Worm (Caenorhabditis elegans) whole organism, L3 larva: ENCODE data around the gene F28C6.8.

Source experiments
- R02D3.7 ChIP-seq: fragments of 150-350 bp; optimal IDR thresholded peaks from 2 replicates; lab custom pipeline; 2014; ENCODE audit warnings: missing biosample characterization, missing genetic modification characterization
- aly-2 ChIP-seq: fragments of 150-350 bp; optimal IDR thresholded peaks from 2 replicates; lab custom pipeline; 2014; ENCODE audit warnings: missing biosample characterization, missing genetic modification characterization
- ama-1 ChIP-seq: fragments of 150-350 bp; optimal IDR thresholded peaks from 2 replicates; lab custom pipeline; 2018
- ceh-16 ChIP-seq: sonication (generic microtip); optimal IDR thresholded peaks from 2 replicates; lab custom pipeline; 2017; ENCODE audit warnings: missing biosample characterization, missing genetic modification characterization
- ceh-9 ChIP-seq: sonication (generic microtip); optimal IDR thresholded peaks from 2 replicates; lab custom pipeline; 2018; ENCODE audit warnings: missing biosample characterization, missing genetic modification characterization
- daf-12 ChIP-seq: fragments of 150-350 bp; optimal IDR thresholded peaks from 2 replicates; lab custom pipeline; 2014; ENCODE audit warnings: missing biosample characterization, missing genetic modification reagents, missing genetic modification characterization
- egl-27 ChIP-seq: sonication (generic microtip); optimal IDR thresholded peaks from 4 replicates; lab custom pipeline; 2017; ENCODE audit warnings: missing biosample characterization, missing genetic modification reagents, missing genetic modification characterization
- egl-5 ChIP-seq: fragments of 150-350 bp; optimal IDR thresholded peaks from 2 replicates; lab custom pipeline; 2017; ENCODE audit warnings: missing biosample characterization, missing genetic modification reagents, missing genetic modification characterization, inconsistent platforms
- elt-1 ChIP-seq: fragments of 150-350 bp; optimal IDR thresholded peaks from 2 replicates; lab custom pipeline; 2014; ENCODE audit warnings: missing biosample characterization, missing genetic modification characterization
- elt-2 ChIP-seq: sonication (generic microtip); optimal IDR thresholded peaks from 2 replicates; lab custom pipeline; 2016; ENCODE audit warnings: missing genetic modification reagents, mild to moderate bottlenecking, missing genetic modification characterization, missing compliant biosample characterization
- elt-3 ChIP-seq, 3 experiments: fragments of 150-350 bp in 1 of 3; sonication (generic microtip) in 2 of 3; optimal IDR thresholded peaks; 2 replicates in 2 of 3; 4 replicates in 1 of 3; lab custom pipeline; 2014 to 2017; ENCODE audit warnings: missing biosample characterization in 3 of 3, missing genetic modification characterization in 3 of 3
- eor-1 ChIP-seq, 2 experiments: fragments of 150-350 bp; optimal IDR thresholded peaks; 2 replicates each; lab custom pipeline; 2014 to 2018; ENCODE audit warnings: missing biosample characterization in 2 of 2, missing genetic modification characterization in 2 of 2
- fkh-10 ChIP-seq: sonication (generic microtip); optimal IDR thresholded peaks from 2 replicates; lab custom pipeline; 2017; ENCODE audit warnings: missing biosample characterization, missing genetic modification reagents, missing genetic modification characterization
- fkh-2 ChIP-seq: fragments of 150-350 bp; optimal IDR thresholded peaks from 2 replicates; lab custom pipeline; 2014; ENCODE audit warnings: missing biosample characterization, missing genetic modification reagents, missing genetic modification characterization
- hmg-11 ChIP-seq: sonication (generic microtip); optimal IDR thresholded peaks from 2 replicates; lab custom pipeline; 2016; ENCODE audit warnings: missing genetic modification characterization, missing compliant biosample characterization
- jun-1 ChIP-seq: fragments of 150-350 bp; optimal IDR thresholded peaks from 2 replicates; lab custom pipeline; 2014; ENCODE audit warnings: missing biosample characterization, missing genetic modification reagents, missing genetic modification characterization
- lin-15B ChIP-seq: fragments of 150-350 bp; optimal IDR thresholded peaks from 2 replicates; lab custom pipeline; 2014; ENCODE audit warnings: missing biosample characterization, missing genetic modification characterization
- lin-39 ChIP-seq: fragments of 150-350 bp; optimal IDR thresholded peaks from 2 replicates; lab custom pipeline; 2018; ENCODE audit warnings: missing biosample characterization, missing genetic modification reagents, missing genetic modification characterization
- lsy-12 ChIP-seq: sonication (generic microtip); optimal IDR thresholded peaks from 2 replicates; lab custom pipeline; 2016; ENCODE audit warnings: mild to moderate bottlenecking, missing genetic modification characterization, missing compliant biosample characterization
- mdl-1 ChIP-seq: fragments of 150-350 bp; optimal IDR thresholded peaks from 2 replicates; lab custom pipeline; 2014; ENCODE audit warnings: missing biosample characterization, missing genetic modification characterization
- nfya-1 ChIP-seq: sonication (generic microtip); optimal IDR thresholded peaks from 2 replicates; lab custom pipeline; 2017; ENCODE audit warnings: missing genetic modification characterization, mild to moderate bottlenecking, missing compliant biosample characterization, antibody characterized with exemption, moderate library complexity; ENCODE audit not compliant: insufficient read depth
- nhr-12 ChIP-seq: fragments of 150-350 bp; optimal IDR thresholded peaks from 2 replicates; lab custom pipeline; 2014; ENCODE audit warnings: missing biosample characterization, missing genetic modification characterization
- nhr-25 ChIP-seq: sonication (generic microtip); optimal IDR thresholded peaks from 2 replicates; lab custom pipeline; 2017; ENCODE audit warnings: missing biosample characterization, missing genetic modification characterization
- nhr-28 ChIP-seq: fragments of 150-350 bp; optimal IDR thresholded peaks from 2 replicates; lab custom pipeline; 2014; ENCODE audit warnings: missing biosample characterization, missing genetic modification characterization
- nhr-43 ChIP-seq: sonication (generic microtip); optimal IDR thresholded peaks from 2 replicates; lab custom pipeline; 2016; ENCODE audit warnings: mild to moderate bottlenecking, missing genetic modification characterization, missing compliant biosample characterization; ENCODE audit not compliant: poor library complexity, severe bottlenecking
- nhr-67 ChIP-seq: fragments of 150-350 bp; optimal IDR thresholded peaks from 2 replicates; lab custom pipeline; 2014; ENCODE audit warnings: missing biosample characterization, missing genetic modification characterization
- nhr-76 ChIP-seq: fragments of 150-350 bp; sonication (generic microtip); optimal IDR thresholded peaks from 5 replicates; lab custom pipeline; 2014; ENCODE audit warnings: missing biosample characterization, missing genetic modification characterization
- nhr-77 ChIP-seq: fragments of 150-350 bp; optimal IDR thresholded peaks from 2 replicates; lab custom pipeline; 2014; ENCODE audit warnings: missing biosample characterization, missing genetic modification characterization
- pha-4 ChIP-seq: fragments of 150-350 bp; optimal IDR thresholded peaks from 2 replicates; lab custom pipeline; 2014; ENCODE audit warnings: missing biosample characterization, missing genetic modification reagents, missing genetic modification characterization
- pqm-1 ChIP-seq: fragments of 150-350 bp; optimal IDR thresholded peaks from 2 replicates; lab custom pipeline; 2017; ENCODE audit warnings: missing biosample characterization, missing genetic modification characterization, inconsistent platforms
- snpc-4 ChIP-seq: fragments of 150-350 bp; optimal IDR thresholded peaks from 2 replicates; lab custom pipeline; 2014; ENCODE audit warnings: missing biosample characterization, missing genetic modification characterization
- unc-39 ChIP-seq: sonication (generic microtip); optimal IDR thresholded peaks from 4 replicates; lab custom pipeline; 2017; ENCODE audit warnings: missing biosample characterization, missing genetic modification characterization
- zag-1 ChIP-seq: fragments of 150-350 bp; optimal IDR thresholded peaks from 2 replicates; lab custom pipeline; 2014; ENCODE audit warnings: missing biosample characterization, missing genetic modification characterization

Gene F28C6.8

DNA sequence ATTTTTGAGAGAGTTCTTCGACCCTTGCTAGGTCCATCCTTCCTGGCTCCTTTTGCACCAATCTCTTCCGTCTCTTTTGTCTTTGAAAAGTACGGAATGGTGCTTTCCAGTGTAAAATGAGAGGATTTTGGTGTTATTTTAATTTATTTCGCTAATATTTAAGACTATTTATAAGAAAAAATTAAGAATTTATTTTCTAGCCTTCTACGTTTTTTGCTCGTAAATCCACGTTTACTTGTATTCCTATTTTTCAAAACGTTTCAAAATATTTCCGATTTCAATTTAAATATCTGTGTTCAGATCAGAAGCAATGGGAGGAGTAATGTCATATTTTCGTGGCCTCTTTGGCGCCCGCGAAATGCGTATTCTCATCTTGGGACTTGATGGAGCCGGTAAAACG lies 24.9 kb upstream of the F28C6.8 start, which contains the start of gene arl-1:
TSS of gene arl-1 (plus strand) at position 301 of the 400 bp plus-strand sequence.
- no peak for TF ChIP-seq nhr-25
- TF ChIP-seq mdl-1 (tag; lab: Kevin White, UChicago), result no peak
- TF ChIP-seq snpc-4 (tag; lab: Kevin White, UChicago), result no peak
- no peak for TF ChIP-seq hmg-11
- TF ChIP-seq nhr-77 (tag; lab: Kevin White, UChicago), result no peak
- TF ChIP-seq nhr-12, result no peak
- TF ChIP-seq zag-1 (tag; lab: Kevin White, UChicago), result no peak
- TF ChIP-seq fkh-10 (GFP tag; lab: Kevin White, UChicago), result no peak
- TF ChIP-seq jun-1 (tag; lab: Kevin White, UChicago), result no peak
- TF ChIP-seq nhr-76 (tag; lab: Kevin White, UChicago), result no peak

- no peak for TF ChIP-seq lsy-12 (tag; lab: Kevin White, UChicago)
- no peak for TF ChIP-seq ama-1 (lab: Kevin White, UChicago)
- no peak for TF ChIP-seq nhr-77 (tag; lab: Kevin White, UChicago)
- TF ChIP-seq nhr-28 (tag; lab: Kevin White, UChicago), result no peak
- TF ChIP-seq elt-1, result no peak
- TF ChIP-seq mdl-1 (tag; lab: Kevin White, UChicago), result no peak
- TF ChIP-seq, all 47 proteins: peak for 0
Observed at ce11 chrII:8583035-8583434, 23.6 kb upstream of the F28C6.8 start.

ce11 chrII:8585036-8585627 lies 21.5 kb upstream of the F28C6.8 start, which contains the start of gene F54C9.11:
Gene F54C9.11, minus strand, starts transcription at chrII:8585086.
- TF ChIP-seq jun-1 (tag; lab: Kevin White, UChicago), result no peak
- TF ChIP-seq egl-5 (tag; lab: Kevin White, UChicago), result peak; percentile 42
- TF ChIP-seq nhr-12, result no peak
- TF ChIP-seq nfya-1, result peak; percentile 47
- TF ChIP-seq elt-2, result no peak

DNA sequence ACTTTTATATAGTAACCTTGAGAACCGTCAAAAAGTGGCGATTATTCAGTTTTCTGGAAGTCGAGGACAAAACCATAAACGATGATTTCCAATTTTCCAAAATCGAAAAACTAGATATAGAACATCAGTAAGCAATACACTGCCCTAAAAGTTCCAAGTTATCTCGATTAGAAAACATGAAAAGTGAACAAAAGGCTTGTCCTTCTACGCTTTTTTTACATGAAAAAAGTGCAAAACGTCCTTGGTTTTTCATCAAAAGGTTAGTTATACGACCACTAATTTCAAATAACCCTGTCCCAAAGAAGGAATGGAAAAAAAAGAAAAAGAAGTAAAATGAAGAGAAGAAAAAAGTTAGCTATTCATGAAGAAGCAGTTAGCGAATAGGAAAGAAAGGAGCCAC lies 20.7 kb upstream of the F28C6.8 start:
- no peak for TF ChIP-seq pqm-1 (tag; lab: Kevin White, UChicago)
- TF ChIP-seq nhr-25, result peak; percentile 56

- TF ChIP-seq elt-1 (peak; percentile 64), nfya-1 (peak; percentile 14), nhr-77 (tag; lab: Kevin White, UChicago) (no peak), lin-39 (tag; lab: Kevin White, UChicago) (peak; percentile 18), unc-39 (tag; lab: Kevin White, UChicago) (no peak), eor-1 (tag; optimal IDR thresholded peaks at IDR 0.05; lab: Kevin White, UChicago) (no peak)
Observed at ce11 chrII:8587660-8588230, 18.9 kb upstream of the F28C6.8 start.

DNA sequence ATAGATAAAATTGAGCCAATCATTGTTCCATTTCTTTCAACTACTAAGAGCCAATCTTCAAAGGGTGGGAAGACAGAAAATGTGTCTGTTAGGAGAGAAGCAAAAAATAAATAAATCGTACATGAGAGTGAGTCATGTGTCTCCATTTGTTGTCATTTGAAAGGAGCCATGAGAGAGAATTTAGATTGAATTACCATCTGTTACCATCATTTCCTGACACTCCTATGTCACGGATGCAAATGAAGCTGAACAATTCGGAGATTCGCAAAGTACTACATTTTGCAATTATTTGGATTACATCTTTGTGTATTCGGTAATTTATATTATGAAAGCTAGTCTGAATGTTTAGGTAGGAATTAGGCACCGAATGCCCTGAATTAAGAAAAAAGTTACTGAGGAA lies 18.2 kb upstream of the F28C6.8 start:
- TF ChIP-seq R02D3.7 (tag; lab: Kevin White, UChicago) (no peak), ceh-16 (tag; lab: Kevin White, UChicago) (no peak), pha-4 (tag; lab: Kevin White, UChicago) (no peak), fkh-2 (tag; lab: Kevin White, UChicago) (no peak), lin-15B (no peak), nhr-67 (tag; lab: Kevin White, UChicago) (no peak), egl-27 (tag; lab: Kevin White, UChicago) (no peak), nhr-25 (no peak), elt-3 (tag; optimal IDR thresholded peaks at IDR 0.05; lab: Kevin White, UChicago) (no peak), hmg-11 (no peak), ceh-9 (tag; lab: Kevin White, UChicago) (no peak), elt-2 (no peak), snpc-4 (tag; lab: Kevin White, UChicago) (no peak), aly-2 (no peak), daf-12 (tag; lab: Kevin White, UChicago) (no peak), eor-1 (tag; optimal IDR thresholded peaks at IDR 0.05; lab: Kevin White, UChicago) (no peak), nhr-77 (tag; lab: Kevin White, UChicago) (no peak), nhr-43 (tag; lab: Kevin White, UChicago) (no peak)
